Fruit fly (Drosophila melanogaster) whole organism, embryonic: ENCODE data around the gene CG5902.

Experiments
- Atf3 ChIP-seq: fragments of 200-800 bp; sonication (Bioruptor generic); optimal IDR thresholded peaks from 3 replicates; lab custom pipeline; 2016; ENCODE audit warnings: missing biosample characterization, missing genetic modification characterization
- CG10462 ChIP-seq: fragments of 200-800 bp; sonication (Bioruptor generic); optimal IDR thresholded peaks from 2 replicates; lab custom pipeline; 2016; ENCODE audit warnings: missing biosample characterization, missing genetic modification characterization
- CG10979 ChIP-seq: fragments of 200-800 bp; sonication (Bioruptor generic); optimal IDR thresholded peaks from 2 replicates; lab custom pipeline; 2018; ENCODE audit warnings: missing biosample characterization, mild to moderate bottlenecking, missing genetic modification characterization, moderate library complexity
- CG11398 ChIP-seq: fragments of 200-800 bp; sonication (Bioruptor generic); optimal IDR thresholded peaks from 2 replicates; lab custom pipeline; 2016; ENCODE audit warnings: missing biosample characterization, missing genetic modification characterization
- CG11695 ChIP-seq: fragments of 200-800 bp; sonication (Bioruptor generic); IDR thresholded peaks from 3 replicates; pipeline ENCODE4 v1.3.6; 2022; ENCODE audit warnings: missing biosample characterization, missing genetic modification characterization
- CG11723 ChIP-seq: fragments of 200-800 bp; sonication (Bioruptor generic); optimal IDR thresholded peaks from 2 replicates; lab custom pipeline; 2017; ENCODE audit warnings: missing biosample characterization, mild to moderate bottlenecking, missing genetic modification characterization
- CG14710 ChIP-seq: fragments of 200-800 bp; sonication (Bioruptor generic); optimal IDR thresholded peaks from 3 replicates; lab custom pipeline; 2019; ENCODE audit warnings: missing biosample characterization, mild to moderate bottlenecking, missing genetic modification characterization, moderate library complexity
- CG1602 ChIP-seq: fragments of 200-800 bp; sonication (Bioruptor generic); optimal IDR thresholded peaks from 3 replicates; lab custom pipeline; 2016; ENCODE audit warnings: missing biosample characterization, missing genetic modification characterization
- CG16813 ChIP-seq: fragments of 200-800 bp; sonication (Bioruptor generic); IDR thresholded peaks from 3 replicates; pipeline ENCODE4 v1.3.6; 2022; ENCODE audit warnings: missing biosample characterization, missing genetic modification characterization; ENCODE audit not compliant: partially characterized antibody
- CG1832 ChIP-seq: fragments of 200-800 bp; sonication (Bioruptor generic); optimal IDR thresholded peaks from 2 replicates; lab custom pipeline; 2017; ENCODE audit warnings: missing biosample characterization, mild to moderate bottlenecking, missing genetic modification characterization, inconsistent platforms
- CG2678 ChIP-seq: fragments of 200-800 bp; sonication (Bioruptor generic); optimal IDR thresholded peaks from 3 replicates; lab custom pipeline; 2019; ENCODE audit warnings: missing biosample characterization, mild to moderate bottlenecking, missing genetic modification characterization, moderate library complexity
- CG30020 ChIP-seq: fragments of 200-800 bp; optimal IDR thresholded peaks from 2 replicates; lab custom pipeline; 2019; ENCODE audit warnings: missing biosample characterization, mild to moderate bottlenecking, missing genetic modification characterization, moderate library complexity
- CG34224 ChIP-seq: fragments of 200-800 bp; sonication (Bioruptor generic); IDR thresholded peaks from 3 replicates; pipeline ENCODE4 v1.3.6; 2022; ENCODE audit warnings: missing biosample characterization, missing genetic modification characterization; ENCODE audit not compliant: partially characterized antibody
- CG34422 ChIP-seq: fragments of 200-800 bp; sonication (Bioruptor generic); IDR thresholded peaks from 3 replicates; pipeline ENCODE4 v1.3.6; 2022; ENCODE audit warnings: missing biosample characterization, missing genetic modification characterization
- CG4282 ChIP-seq: fragments of 200-800 bp; sonication (Bioruptor generic); optimal IDR thresholded peaks from 2 replicates; lab custom pipeline; 2016; ENCODE audit warnings: missing biosample characterization, missing genetic modification characterization
- CG6254 ChIP-seq: fragments of 200-800 bp; sonication (Bioruptor generic); optimal IDR thresholded peaks from 3 replicates; lab custom pipeline; 2017; ENCODE audit warnings: mild to moderate bottlenecking, missing biosample characterization, missing genetic modification reagents, missing genetic modification characterization
- CG6765 ChIP-seq: fragments of 200-800 bp; sonication (Bioruptor generic); optimal IDR thresholded peaks from 3 replicates; lab custom pipeline; 2017; ENCODE audit warnings: missing biosample characterization, mild to moderate bottlenecking, missing genetic modification characterization
- CG7839 ChIP-seq: fragments of 200-800 bp; sonication (Bioruptor generic); optimal IDR thresholded peaks from 3 replicates; lab custom pipeline; 2018; ENCODE audit warnings: missing biosample characterization, mild to moderate bottlenecking, missing genetic modification characterization, moderate library complexity
- CG8359 ChIP-seq: fragments of 200-800 bp; sonication (Bioruptor generic); optimal IDR thresholded peaks from 2 replicates; lab custom pipeline; 2017; ENCODE audit warnings: missing biosample characterization, mild to moderate bottlenecking, missing genetic modification characterization, borderline replicate concordance
- Dll ChIP-seq: fragments of 200-800 bp; sonication (Bioruptor generic); IDR thresholded peaks from 4 replicates; pipeline ENCODE4 v1.3.6; 2022; ENCODE audit warnings: missing biosample characterization, missing genetic modification characterization; ENCODE audit not compliant: partially characterized antibody
- Elba2 ChIP-seq: fragments of 200-800 bp; sonication (Bioruptor generic); optimal IDR thresholded peaks from 3 replicates; lab custom pipeline; 2016; ENCODE audit warnings: missing biosample characterization, missing genetic modification characterization
- HLH3B ChIP-seq: fragments of 200-800 bp; sonication (Bioruptor generic); IDR thresholded peaks from 2 replicates; pipeline ENCODE4 v1.3.6; 2022; ENCODE audit warnings: missing biosample characterization, missing genetic modification characterization
- HmgZ ChIP-seq: fragments of 200-800 bp; sonication (Bioruptor generic); optimal IDR thresholded peaks from 2 replicates; lab custom pipeline; 2018; ENCODE audit warnings: missing biosample characterization, mild to moderate bottlenecking, missing genetic modification characterization
- Hmx ChIP-seq: fragments of 200-800 bp; sonication (Bioruptor generic); optimal IDR thresholded peaks from 2 replicates; lab custom pipeline; 2016; ENCODE audit warnings: missing biosample characterization, missing genetic modification characterization
- NK7.1 ChIP-seq: fragments of 200-800 bp; sonication (Bioruptor generic); optimal IDR thresholded peaks from 3 replicates; lab custom pipeline; 2016; ENCODE audit warnings: missing biosample characterization, missing genetic modification characterization
- NfI ChIP-seq: fragments of 200-800 bp; sonication (Bioruptor generic); optimal IDR thresholded peaks from 3 replicates; lab custom pipeline; 2018; ENCODE audit warnings: missing biosample characterization, mild to moderate bottlenecking, missing genetic modification characterization, moderate library complexity
- Opbp ChIP-seq: fragments of 200-800 bp; sonication (Bioruptor generic); IDR thresholded peaks from 3 replicates; pipeline ENCODE4 v1.3.6; 2022; ENCODE audit warnings: missing biosample characterization, missing genetic modification characterization; ENCODE audit not compliant: partially characterized antibody
- Pdp1 ChIP-seq, 2 experiments: fragments of 200-800 bp; sonication (Bioruptor generic); optimal IDR thresholded peaks; 3 replicates each; lab custom pipeline; 2016; ENCODE audit warnings: missing biosample characterization in 2 of 2, missing genetic modification characterization in 2 of 2, mild to moderate bottlenecking in 1 of 2, moderate library complexity in 1 of 2
- ab ChIP-seq: fragments of 200-800 bp; sonication (Bioruptor generic); optimal IDR thresholded peaks from 2 replicates; lab custom pipeline; 2016; ENCODE audit warnings: missing biosample characterization, missing genetic modification characterization
- bsh ChIP-seq, 2 experiments: fragments of 200-800 bp; sonication (Bioruptor generic); optimal IDR thresholded peaks; 2 replicates each; lab custom pipeline; 2017 to 2018; ENCODE audit warnings: mild to moderate bottlenecking in 2 of 2, missing biosample characterization in 2 of 2, missing genetic modification characterization in 2 of 2, moderate library complexity in 1 of 2
- cas ChIP-seq: fragments of 200-800 bp; sonication (Bioruptor generic); IDR thresholded peaks from 2 replicates; pipeline ENCODE4 v1.3.6; 2022; ENCODE audit warnings: missing biosample characterization, missing genetic modification characterization
- cwo ChIP-seq: fragments of 200-800 bp; sonication (Bioruptor generic); optimal IDR thresholded peaks from 3 replicates; lab custom pipeline; 2017; ENCODE audit warnings: missing biosample characterization, missing genetic modification characterization, mild to moderate bottlenecking, moderate library complexity, missing genetic modification reagents
- en ChIP-seq: fragments of 200-800 bp; sonication (Bioruptor generic); optimal IDR thresholded peaks from 2 replicates; lab custom pipeline; 2016; ENCODE audit warnings: missing biosample characterization, missing genetic modification characterization
- eyg ChIP-seq: fragments of 200-800 bp; sonication (Bioruptor generic); optimal IDR thresholded peaks from 3 replicates; lab custom pipeline; 2016; ENCODE audit warnings: missing biosample characterization, missing genetic modification characterization
- hth ChIP-seq: fragments of >200 bp; optimal IDR thresholded peaks from 2 replicates; lab custom pipeline; 2017; ENCODE audit warnings: inconsistent platforms
- kah ChIP-seq: fragments of 200-800 bp; sonication (Bioruptor generic); optimal IDR thresholded peaks from 2 replicates; lab custom pipeline; 2018; ENCODE audit warnings: missing biosample characterization, mild to moderate bottlenecking, missing genetic modification characterization
- lilli ChIP-seq: fragments of 200-800 bp; sonication (Bioruptor generic); optimal IDR thresholded peaks from 3 replicates; lab custom pipeline; 2016; ENCODE audit warnings: missing biosample characterization, missing genetic modification characterization
- lmd ChIP-seq: fragments of 200-800 bp; sonication (Bioruptor generic); IDR thresholded peaks from 2 replicates; pipeline ENCODE4 v1.3.6; 2022; ENCODE audit warnings: missing biosample characterization, missing genetic modification characterization
- ranshi ChIP-seq: fragments of 200-800 bp; sonication (Bioruptor generic); IDR thresholded peaks from 2 replicates; pipeline ENCODE4 v1.3.6; 2022; ENCODE audit warnings: missing biosample characterization, missing genetic modification characterization
- ro ChIP-seq: fragments of 200-800 bp; sonication (Bioruptor generic); IDR thresholded peaks from 2 replicates; pipeline ENCODE4 v1.3.6; 2022; ENCODE audit warnings: missing biosample characterization, missing genetic modification characterization
- sima ChIP-seq: fragments of 200-800 bp; sonication (Bioruptor generic); optimal IDR thresholded peaks from 2 replicates; lab custom pipeline; 2016; ENCODE audit warnings: missing biosample characterization, missing genetic modification characterization
- slp2 ChIP-seq: fragments of 200-800 bp; sonication (Bioruptor generic); optimal IDR thresholded peaks from 2 replicates; lab custom pipeline; 2016; ENCODE audit warnings: missing biosample characterization, missing genetic modification characterization
- sug ChIP-seq: fragments of 200-800 bp; optimal IDR thresholded peaks from 2 replicates; lab custom pipeline; 2019; ENCODE audit warnings: missing biosample characterization, mild to moderate bottlenecking, missing genetic modification characterization, moderate library complexity
- tin ChIP-seq: fragments of 200-800 bp; sonication (Bioruptor generic); optimal IDR thresholded peaks from 3 replicates; lab custom pipeline; 2016; ENCODE audit warnings: missing biosample characterization, missing genetic modification characterization
- toy ChIP-seq: fragments of 200-800 bp; sonication (Bioruptor generic); IDR thresholded peaks from 2 replicates; pipeline ENCODE4 v1.3.6; 2022; ENCODE audit warnings: missing biosample characterization, missing genetic modification characterization
- usp ChIP-seq: fragments of >200 bp; optimal IDR thresholded peaks from 2 replicates; lab custom pipeline; 2017; ENCODE audit warnings: missing biosample characterization, missing genetic modification characterization
- wdn ChIP-seq: fragments of 200-800 bp; sonication (Bioruptor generic); IDR thresholded peaks from 2 replicates; pipeline ENCODE4 v1.3.6; 2022; ENCODE audit warnings: missing biosample characterization, missing genetic modification characterization
- zf30C ChIP-seq: fragments of 200-800 bp; sonication (Bioruptor generic); optimal IDR thresholded peaks from 3 replicates; lab custom pipeline; 2018; ENCODE audit warnings: missing biosample characterization, mild to moderate bottlenecking, missing genetic modification characterization

Gene CG5902

dm6 chr3R:23992823-23993797, 6.7 kb downstream of the CG5902 start, which contains the start of the genes Epp and Rab7 (continued):
- TF ChIP-seq NfI: peak; percentile 51
- TF ChIP-seq ranshi (GFP tag; lab: Robert Waterston, UW): no peak
- TF ChIP-seq CG34224 (GFP tag; lab: Robert Waterston, UW): peak; percentile 92
- TF ChIP-seq CG14710 (tag; lab: Kevin White, UChicago): peak; percentile 70
- peak; percentile 10 for TF ChIP-seq tin (GFP tag; lab: Kevin White, UChicago)
- no peak for TF ChIP-seq CG1832 (GFP tag; lab: Kevin White, UChicago)
- TF ChIP-seq wdn (GFP tag; lab: Robert Waterston, UW): no peak
- no peak for TF ChIP-seq NK7.1 (GFP tag; lab: Kevin White, UChicago)
- TF ChIP-seq Hmx (GFP tag; lab: Kevin White, UChicago): no peak
- no peak for TF ChIP-seq sima (GFP tag; lab: Kevin White, UChicago)
- no peak for TF ChIP-seq CG10462 (GFP tag; lab: Kevin White, UChicago)
- TF ChIP-seq eyg: peak; percentile 54
- TF ChIP-seq Dll (GFP tag; lab: Robert Waterston, UW): peak; percentile 89
- TF ChIP-seq kah (GFP tag; lab: Kevin White, UChicago): no peak
- no peak for TF ChIP-seq HLH3B (GFP tag; lab: Robert Waterston, UW)
- no peak for TF ChIP-seq CG2678 (tag; lab: Kevin White, UChicago)
- TF ChIP-seq toy: no peak
- no peak for TF ChIP-seq CG11695 (GFP tag; lab: Robert Waterston, UW)
- no peak for TF ChIP-seq CG8359
- TF ChIP-seq CG11398 (GFP tag; lab: Kevin White, UChicago): no peak
- TF ChIP-seq CG4282 (GFP tag; lab: Kevin White, UChicago): peak; percentile 12
- no peak for TF ChIP-seq CG11723 (GFP tag; lab: Kevin White, UChicago)
- no peak for TF ChIP-seq Atf3 (GFP tag; lab: Kevin White, UChicago)
- TF ChIP-seq hth (lab: Kevin White, UChicago): no peak
- no peak for TF ChIP-seq usp (GFP tag; lab: Kevin White, UChicago)
- TF ChIP-seq ab: no peak
- TF ChIP-seq lmd: peak; percentile 31; the same call in 1 of the 2 replicates
- TF ChIP-seq zf30C (GFP tag; lab: Kevin White, UChicago): no peak
- TF ChIP-seq Elba2 (GFP tag; lab: Kevin White, UChicago): no peak
- no peak for TF ChIP-seq ro (GFP tag; lab: Robert Waterston, UW)
- TF ChIP-seq Pdp1 (GFP tag; optimal IDR thresholded peaks at IDR 0.05; lab: Kevin White, UChicago): peak; percentile 50 to 89
- TF ChIP-seq CG6765: peak; percentile 44
- TF ChIP-seq en: no peak
- TF ChIP-seq HmgZ (tag; lab: Kevin White, UChicago): peak; percentile 79
- TF ChIP-seq CG7839: no peak
- peak; percentile 19 for TF ChIP-seq CG10979 (tag; lab: Kevin White, UChicago)
- peak; percentile 44 for TF ChIP-seq CG30020 (tag; lab: Kevin White, UChicago)
- peak; percentile 95 for TF ChIP-seq Opbp (GFP tag; lab: Robert Waterston, UW)
- TF ChIP-seq CG16813 (GFP tag; lab: Robert Waterston, UW): peak; percentile 90
- TF ChIP-seq slp2: peak; percentile 5
- peak; percentile 76; the same call in 2 of the 3 replicates for TF ChIP-seq CG34422
- TF ChIP-seq sug (tag; lab: Kevin White, UChicago): peak; percentile 54
- TF ChIP-seq cwo (GFP tag; lab: Kevin White, UChicago): peak; percentile 36
- peak in 1 of 2 experiments; percentile 24 for TF ChIP-seq bsh (GFP tag; optimal IDR thresholded peaks at IDR 0.05; lab: Kevin White, UChicago)
- peak; percentile 67 for TF ChIP-seq lilli (GFP tag; lab: Kevin White, UChicago)
- TF ChIP-seq CG1602: no peak
- TF ChIP-seq cas (GFP tag; lab: Robert Waterston, UW): no peak
- TF ChIP-seq CG6254 (GFP tag; lab: Kevin White, UChicago): no peak
